Fruit fly (Drosophila melanogaster) whole organism, embryonic: ENCODE measurements around the gene Aef1.

Source experiments
- Aef1 ChIP-seq: fragments of 200-800 bp; sonication (Bioruptor generic); IDR thresholded peaks from 3 replicates; pipeline ENCODE4 v1.3.6; 2022; ENCODE audit warnings: missing biosample characterization, missing genetic modification characterization
- BEAF-32 ChIP-seq: fragments of 200-800 bp; sonication (Bioruptor generic); optimal IDR thresholded peaks from 3 replicates; lab custom pipeline; 2017; ENCODE audit warnings: missing biosample characterization, missing genetic modification characterization, mild to moderate bottlenecking, moderate library complexity, missing genetic modification reagents
- CG10147 ChIP-seq: fragments of 200-800 bp; sonication (Bioruptor generic); optimal IDR thresholded peaks from 2 replicates; lab custom pipeline; 2019; ENCODE audit warnings: missing biosample characterization, mild to moderate bottlenecking, missing genetic modification characterization, moderate library complexity
- CG10321 ChIP-seq: fragments of 200-800 bp; sonication (Bioruptor generic); IDR thresholded peaks from 2 replicates; pipeline ENCODE4 v1.3.6; 2022; ENCODE audit warnings: missing biosample characterization, missing genetic modification characterization
- CG11696 ChIP-seq: fragments of 200-800 bp; sonication (Bioruptor generic); IDR thresholded peaks from 2 replicates; pipeline ENCODE4 v1.3.6; 2022; ENCODE audit warnings: missing biosample characterization, missing genetic modification characterization
- CG11723 ChIP-seq: fragments of 200-800 bp; sonication (Bioruptor generic); optimal IDR thresholded peaks from 2 replicates; lab custom pipeline; 2017; ENCODE audit warnings: missing biosample characterization, mild to moderate bottlenecking, missing genetic modification characterization
- CG12155 ChIP-seq: fragments of 200-800 bp; sonication (Bioruptor generic); optimal IDR thresholded peaks from 3 replicates; lab custom pipeline; 2016; ENCODE audit warnings: missing biosample characterization, missing genetic modification characterization
- CG14965 ChIP-seq: fragments of 200-800 bp; sonication (Bioruptor generic); optimal IDR thresholded peaks from 2 replicates; lab custom pipeline; 2016; ENCODE audit warnings: missing biosample characterization, missing genetic modification characterization, borderline replicate concordance
- CG15011 ChIP-seq: fragments of 200-800 bp; sonication (Bioruptor generic); optimal IDR thresholded peaks from 3 replicates; lab custom pipeline; 2018; ENCODE audit warnings: missing biosample characterization, mild to moderate bottlenecking, missing genetic modification characterization
- CG15601 ChIP-seq: fragments of 200-800 bp; sonication (Bioruptor generic); optimal IDR thresholded peaks from 3 replicates; lab custom pipeline; 2019; ENCODE audit warnings: missing biosample characterization, mild to moderate bottlenecking, missing genetic modification characterization, moderate library complexity
- CG15696 ChIP-seq: fragments of 200-800 bp; sonication (Bioruptor generic); optimal IDR thresholded peaks from 2 replicates; lab custom pipeline; 2019; ENCODE audit warnings: missing biosample characterization, mild to moderate bottlenecking, missing genetic modification characterization, moderate library complexity
- CG16815 ChIP-seq: fragments of 200-800 bp; sonication (Bioruptor generic); optimal IDR thresholded peaks from 3 replicates; lab custom pipeline; 2017; ENCODE audit warnings: missing biosample characterization, mild to moderate bottlenecking, missing genetic modification characterization
- CG2202 ChIP-seq: fragments of 200-800 bp; sonication (Bioruptor generic); optimal IDR thresholded peaks from 2 replicates; lab custom pipeline; 2018; ENCODE audit warnings: missing biosample characterization, mild to moderate bottlenecking, missing genetic modification characterization
- CG30403 ChIP-seq: fragments of 200-800 bp; sonication (Bioruptor generic); optimal IDR thresholded peaks from 3 replicates; lab custom pipeline; 2016; ENCODE audit warnings: missing biosample characterization, missing genetic modification characterization
- CG30431 ChIP-seq: fragments of 200-800 bp; sonication (Bioruptor generic); optimal IDR thresholded peaks from 2 replicates; lab custom pipeline; 2017; ENCODE audit warnings: missing biosample characterization, missing genetic modification characterization
- CG33557 ChIP-seq: fragments of 200-800 bp; sonication (Bioruptor generic); optimal IDR thresholded peaks from 2 replicates; lab custom pipeline; 2019; ENCODE audit warnings: missing biosample characterization, mild to moderate bottlenecking, missing genetic modification characterization, moderate library complexity
- CG7556 ChIP-seq: fragments of 200-800 bp; sonication (Bioruptor generic); optimal IDR thresholded peaks from 2 replicates; lab custom pipeline; 2017; ENCODE audit warnings: missing biosample characterization, mild to moderate bottlenecking, missing genetic modification characterization
- CG7786 ChIP-seq: fragments of 200-800 bp; sonication (Bioruptor generic); optimal IDR thresholded peaks from 2 replicates; lab custom pipeline; 2016; ENCODE audit warnings: missing biosample characterization, missing genetic modification characterization
- CTCF ChIP-seq: fragments of 200-800 bp; sonication (Bioruptor generic); optimal IDR thresholded peaks from 2 replicates; lab custom pipeline; 2017; ENCODE audit warnings: missing biosample characterization, mild to moderate bottlenecking, missing genetic modification characterization, moderate library complexity
- D19B ChIP-seq: fragments of 200-800 bp; sonication (Bioruptor generic); optimal IDR thresholded peaks from 2 replicates; lab custom pipeline; 2017; ENCODE audit warnings: missing biosample characterization, mild to moderate bottlenecking, missing genetic modification characterization
- Dad ChIP-seq: fragments of 200-800 bp; sonication (Bioruptor generic); optimal IDR thresholded peaks from 3 replicates; lab custom pipeline; 2016; ENCODE audit warnings: missing biosample characterization, missing genetic modification characterization
- Dek ChIP-seq: fragments of 200-800 bp; sonication (Bioruptor generic); optimal IDR thresholded peaks from 3 replicates; lab custom pipeline; 2019; ENCODE audit warnings: missing biosample characterization, mild to moderate bottlenecking, missing genetic modification characterization, moderate library complexity
- Elba2 ChIP-seq: fragments of 200-800 bp; sonication (Bioruptor generic); optimal IDR thresholded peaks from 3 replicates; lab custom pipeline; 2016; ENCODE audit warnings: missing biosample characterization, missing genetic modification characterization
- Ets97D ChIP-seq: fragments of 200-800 bp; sonication (Bioruptor generic); optimal IDR thresholded peaks from 3 replicates; lab custom pipeline; 2016; ENCODE audit warnings: missing biosample characterization, missing genetic modification characterization
- H15 ChIP-seq: fragments of 200-800 bp; sonication (Bioruptor generic); IDR thresholded peaks from 3 replicates; pipeline ENCODE4 v1.3.6; 2022; ENCODE audit warnings: missing biosample characterization, missing genetic modification characterization
- HLH3B ChIP-seq: fragments of 200-800 bp; sonication (Bioruptor generic); IDR thresholded peaks from 2 replicates; pipeline ENCODE4 v1.3.6; 2022; ENCODE audit warnings: missing biosample characterization, missing genetic modification characterization
- HLH4C ChIP-seq: fragments of 200-800 bp; sonication (Bioruptor generic); IDR thresholded peaks from 3 replicates; pipeline ENCODE4 v1.3.6; 2022; ENCODE audit warnings: missing biosample characterization, missing genetic modification characterization; ENCODE audit not compliant: partially characterized antibody
- HLHmδ ChIP-seq: fragments of 200-800 bp; sonication (Bioruptor generic); optimal IDR thresholded peaks from 2 replicates; lab custom pipeline; 2018; ENCODE audit warnings: missing biosample characterization, mild to moderate bottlenecking, missing genetic modification characterization, moderate library complexity
- Hmx ChIP-seq: fragments of 200-800 bp; sonication (Bioruptor generic); optimal IDR thresholded peaks from 2 replicates; lab custom pipeline; 2016; ENCODE audit warnings: missing biosample characterization, missing genetic modification characterization
- MTF-1 ChIP-seq: fragments of 200-800 bp; sonication (Bioruptor generic); optimal IDR thresholded peaks from 2 replicates; lab custom pipeline; 2018; ENCODE audit warnings: missing biosample characterization, mild to moderate bottlenecking, missing genetic modification characterization, borderline replicate concordance
- Meics ChIP-seq: fragments of 200-800 bp; sonication (Bioruptor generic); optimal IDR thresholded peaks from 2 replicates; lab custom pipeline; 2017; ENCODE audit warnings: missing biosample characterization, mild to moderate bottlenecking, missing genetic modification characterization
- NK7.1 ChIP-seq: fragments of 200-800 bp; sonication (Bioruptor generic); optimal IDR thresholded peaks from 3 replicates; lab custom pipeline; 2016; ENCODE audit warnings: missing biosample characterization, missing genetic modification characterization
- Ravus ChIP-seq: fragments of 200-800 bp; sonication (Bioruptor generic); IDR thresholded peaks from 2 replicates; pipeline ENCODE4 v1.3.6; 2022; ENCODE audit warnings: missing biosample characterization, missing genetic modification characterization
- Six4 ChIP-seq: fragments of 200-800 bp; sonication (Bioruptor generic); optimal IDR thresholded peaks from 2 replicates; lab custom pipeline; 2016; ENCODE audit warnings: missing biosample characterization, missing genetic modification characterization
- Sox102F ChIP-seq: fragments of 200-800 bp; sonication (Bioruptor generic); optimal IDR thresholded peaks from 2 replicates; lab custom pipeline; 2018; ENCODE audit warnings: missing biosample characterization, mild to moderate bottlenecking, missing genetic modification characterization, moderate library complexity
- ato ChIP-seq: fragments of 200-800 bp; sonication (Bioruptor generic); IDR thresholded peaks from 2 replicates; pipeline ENCODE4 v1.3.6; 2022; ENCODE audit warnings: missing biosample characterization, missing genetic modification characterization; ENCODE audit not compliant: partially characterized antibody
- croc ChIP-seq: fragments of 200-800 bp; sonication (Bioruptor generic); conservative IDR thresholded peaks from 3 replicates; pipeline ENCODE4 v1.3.6; 2022; ENCODE audit warnings: missing biosample characterization, missing genetic modification characterization
- da ChIP-seq: fragments of 200-800 bp; sonication (Bioruptor generic); optimal IDR thresholded peaks from 2 replicates; lab custom pipeline; 2016; ENCODE audit warnings: missing biosample characterization, missing genetic modification characterization
- dm ChIP-seq: fragments of 200-800 bp; sonication (Bioruptor generic); optimal IDR thresholded peaks from 3 replicates; lab custom pipeline; 2016; ENCODE audit warnings: missing biosample characterization, missing genetic modification characterization
- dmrt99B ChIP-seq: fragments of 200-800 bp; sonication (Bioruptor generic); optimal IDR thresholded peaks from 2 replicates; lab custom pipeline; 2018; ENCODE audit warnings: missing biosample characterization, mild to moderate bottlenecking, missing genetic modification characterization, moderate library complexity
- ewg ChIP-seq: fragments of 200-800 bp; sonication (Bioruptor generic); optimal IDR thresholded peaks from 3 replicates; lab custom pipeline; 2017; ENCODE audit warnings: mild to moderate bottlenecking, missing biosample characterization, missing genetic modification reagents, missing genetic modification characterization
- fd3F ChIP-seq: fragments of 200-800 bp; sonication (Bioruptor generic); optimal IDR thresholded peaks from 2 replicates; lab custom pipeline; 2018; ENCODE audit warnings: missing biosample characterization, mild to moderate bottlenecking, missing genetic modification characterization, moderate library complexity
- jigr1 ChIP-seq: fragments of 200-800 bp; sonication (Bioruptor generic); IDR thresholded peaks from 3 replicates; pipeline ENCODE4 v1.3.6; 2022; ENCODE audit warnings: missing biosample characterization, missing genetic modification characterization
- kah ChIP-seq: fragments of 200-800 bp; sonication (Bioruptor generic); optimal IDR thresholded peaks from 2 replicates; lab custom pipeline; 2018; ENCODE audit warnings: missing biosample characterization, mild to moderate bottlenecking, missing genetic modification characterization
- mam ChIP-seq: fragments of 200-800 bp; sonication (Bioruptor generic); optimal IDR thresholded peaks from 3 replicates; lab custom pipeline; 2016; ENCODE audit warnings: missing biosample characterization, missing genetic modification characterization
- otp ChIP-seq: fragments of 200-800 bp; sonication (Bioruptor generic); IDR thresholded peaks from 3 replicates; pipeline ENCODE4, ENCODE4 v1.3.6; 2022; ENCODE audit warnings: missing biosample characterization, missing genetic modification characterization
- phol ChIP-seq: fragments of 200-800 bp; sonication (Bioruptor generic); optimal IDR thresholded peaks from 3 replicates; lab custom pipeline; 2018; ENCODE audit warnings: missing biosample characterization, mild to moderate bottlenecking, missing genetic modification characterization, moderate library complexity
- pzg ChIP-seq: fragments of 200-800 bp; sonication (Bioruptor generic); optimal IDR thresholded peaks from 3 replicates; lab custom pipeline; 2018; ENCODE audit warnings: missing biosample characterization, mild to moderate bottlenecking, missing genetic modification characterization, moderate library complexity
- scrt ChIP-seq: fragments of 200-800 bp; sonication (Bioruptor generic); optimal IDR thresholded peaks from 2 replicates; lab custom pipeline; 2018; ENCODE audit warnings: missing biosample characterization, mild to moderate bottlenecking, missing genetic modification characterization, moderate library complexity
- sens-2 ChIP-seq: fragments of 200-800 bp; sonication (Bioruptor generic); IDR thresholded peaks from 2 replicates; pipeline ENCODE4 v1.3.6; 2022; ENCODE audit warnings: missing biosample characterization, missing genetic modification characterization
- wor ChIP-seq: fragments of 200-800 bp; sonication (Bioruptor generic); IDR thresholded peaks from 2 replicates; pipeline ENCODE4 v1.3.6; 2022; ENCODE audit warnings: missing biosample characterization, missing genetic modification characterization

Gene Aef1

dm6 chr3L:21433098-21433497, at the start of gene Aef1, which contains the start of gene barc:
TSS of gene Aef1 (plus strand) at chr3L:21433422.
TSS of gene barc (minus strand) at chr3L:21433134.
- TF ChIP-seq NK7.1 (GFP tag; lab: Kevin White, UChicago) = no peak
- no peak for TF ChIP-seq MTF-1 (GFP tag; lab: Kevin White, UChicago)
- peak; percentile 91 for TF ChIP-seq CG15696 (tag; lab: Kevin White, UChicago)
- peak; percentile 87 for TF ChIP-seq HLH4C (GFP tag; lab: Robert Waterston, UW)
- TF ChIP-seq CG10321 (GFP tag; lab: Robert Waterston, UW) = no peak
- TF ChIP-seq dmrt99B (tag; lab: Kevin White, UChicago) = peak; percentile 82
- TF ChIP-seq da (GFP tag; lab: Kevin White, UChicago) = peak; percentile 60
- peak; percentile 43 for TF ChIP-seq kah (GFP tag; lab: Kevin White, UChicago)
- TF ChIP-seq Sox102F = peak; percentile 81
- peak; percentile 44 for TF ChIP-seq dm (GFP tag; lab: Kevin White, UChicago)
- peak; percentile 84 for TF ChIP-seq CG10147
- peak; percentile 72 for TF ChIP-seq Hmx (GFP tag; lab: Kevin White, UChicago)
- TF ChIP-seq CG33557 (GFP tag; lab: Kevin White, UChicago) = peak; percentile 79
- peak; percentile 98 for TF ChIP-seq Aef1
- TF ChIP-seq ewg = peak; percentile 74
- peak; percentile 49 for TF ChIP-seq CG11696 (GFP tag; lab: Robert Waterston, UW)
- TF ChIP-seq CG12155 = peak; percentile 87
- TF ChIP-seq H15 (GFP tag; lab: Robert Waterston, UW) = peak; percentile 81; the same call in 2 of the 3 replicates
- TF ChIP-seq scrt = no peak
- peak; percentile 80 for TF ChIP-seq fd3F
- peak; percentile 72 for TF ChIP-seq pzg (GFP tag; lab: Kevin White, UChicago)
- peak; percentile 77 for TF ChIP-seq CG30431 (GFP tag; lab: Kevin White, UChicago)
- peak; percentile 95 for TF ChIP-seq croc (GFP tag; lab: Robert Waterston, UW)
- peak; percentile 33; the same call in 1 of the 2 replicates for TF ChIP-seq sens-2 (GFP tag; lab: Robert Waterston, UW)
- TF ChIP-seq Dek (tag; lab: Kevin White, UChicago) = peak; percentile 81
- peak; percentile 96 for TF ChIP-seq BEAF-32 (GFP tag; lab: Kevin White, UChicago)
- TF ChIP-seq otp = peak; percentile 50; the same call in 1 of the 3 replicates
- peak; percentile 91 for TF ChIP-seq CG16815
- TF ChIP-seq jigr1 (GFP tag; lab: Robert Waterston, UW) = peak; percentile 69; the same call in 2 of the 3 replicates
- TF ChIP-seq phol = peak; percentile 92
- TF ChIP-seq mam (GFP tag; lab: Kevin White, UChicago) = peak; percentile 94
- peak; percentile 76 for TF ChIP-seq Meics (GFP tag; lab: Kevin White, UChicago)
- peak; percentile 75 for TF ChIP-seq Ets97D
- TF ChIP-seq CTCF (GFP tag; lab: Kevin White, UChicago) = peak; percentile 0
- TF ChIP-seq Six4 (GFP tag; lab: Kevin White, UChicago) = peak; percentile 72
- TF ChIP-seq CG7556 (GFP tag; lab: Kevin White, UChicago) = peak; percentile 73
- TF ChIP-seq HLHmδ (GFP tag; lab: Kevin White, UChicago) = no peak
- TF ChIP-seq CG14965 = no peak
- TF ChIP-seq HLH3B (GFP tag; lab: Robert Waterston, UW) = peak; percentile 87
- TF ChIP-seq CG15601 (tag; lab: Kevin White, UChicago) = peak; percentile 76
- peak; percentile 59 for TF ChIP-seq CG15011 (GFP tag; lab: Kevin White, UChicago)
- peak; percentile 54 for TF ChIP-seq Ravus (GFP tag; lab: Robert Waterston, UW)
- peak; percentile 82 for TF ChIP-seq wor
- peak; percentile 68 for TF ChIP-seq CG11723
- TF ChIP-seq CG7786 (GFP tag; lab: Kevin White, UChicago) = peak; percentile 85
- peak; percentile 82 for TF ChIP-seq Dad (GFP tag; lab: Kevin White, UChicago)
- TF ChIP-seq ato (GFP tag; lab: Robert Waterston, UW) = peak; percentile 38; the same call in 1 of the 2 replicates
- peak; percentile 86 for TF ChIP-seq Elba2 (GFP tag; lab: Kevin White, UChicago)
- TF ChIP-seq CG2202 = peak; percentile 63
- TF ChIP-seq D19B = peak; percentile 64
- TF ChIP-seq CG30403 = peak; percentile 94
